Worm (Caenorhabditis elegans): ENCODE measurements around the gene C49H3.3.

C49H3.3 gene

ce11 chrIV:7909455-7910141 lies 14.6 kb upstream of the C49H3.3 start (continued):
- TF ChIP-seq him-1 (tag; optimal IDR thresholded peaks at IDR 0.05): no peak
- TF ChIP-seq ceh-40 (GFP tag; IDR thresholded peaks at IDR 0.05): no peak
- no peak for TF ChIP-seq fkh-3 (tag; optimal IDR thresholded peaks at IDR 0.05)
- TF ChIP-seq Y67H2A.10 (GFP tag; conservative IDR thresholded peaks at IDR 0.05): no peak
- no peak for TF ChIP-seq athp-1 (tag; optimal IDR thresholded peaks at IDR 0.05)
- no peak for TF ChIP-seq K12H6.12 (tag; optimal IDR thresholded peaks at IDR 0.05)
- TF ChIP-seq ztf-26 (tag; optimal IDR thresholded peaks at IDR 0.05): no peak
- no peak for TF ChIP-seq ztf-28 (GFP tag; IDR thresholded peaks at IDR 0.05)
- no peak for TF ChIP-seq madf-3 (GFP tag; IDR thresholded peaks at IDR 0.05)
- no peak for TF ChIP-seq madf-10 (tag; optimal IDR thresholded peaks at IDR 0.05)
- no peak for TF ChIP-seq Y53F4B.3 (GFP tag; IDR thresholded peaks at IDR 0.05)
- no peak for TF ChIP-seq B0261.1 (tag; optimal IDR thresholded peaks at IDR 0.05)
- TF ChIP-seq dpl-1 (GFP tag; optimal IDR thresholded peaks at IDR 0.05): no peak
- no peak for TF ChIP-seq Y53G8AR.9 (GFP tag; conservative IDR thresholded peaks at IDR 0.05)
- no peak for TF ChIP-seq ceh-100 (GFP tag; IDR thresholded peaks at IDR 0.05)
- no peak for TF ChIP-seq F57A8.1 (GFP tag; optimal IDR thresholded peaks at IDR 0.05)
- TF ChIP-seq sea-2 (GFP tag; IDR thresholded peaks at IDR 0.05): no peak
- no peak for TF ChIP-seq unc-130 (GFP tag; optimal IDR thresholded peaks at IDR 0.05)
- TF ChIP-seq tbx-9 (tag; optimal IDR thresholded peaks at IDR 0.05; ENCODE audit: borderline replicate concordance): no peak
- TF ChIP-seq ztf-25 (GFP tag; IDR thresholded peaks at IDR 0.05): no peak
- TF ChIP-seq lir-1 (GFP tag; conservative IDR thresholded peaks at IDR 0.05): 0 out of 2 replicates have a peak, but pooled peaks have one; percentile 5
- no peak for TF ChIP-seq egl-18 (GFP tag; IDR thresholded peaks at IDR 0.05)
- TF ChIP-seq ZK185.1 (tag; optimal IDR thresholded peaks at IDR 0.05; ENCODE audit: poor library complexity, severe bottlenecking): no peak
- TF ChIP-seq lsl-1 (GFP tag; optimal IDR thresholded peaks at IDR 0.05): peak; percentile 82
- no peak for TF ChIP-seq pbrm-1 (GFP tag; IDR thresholded peaks at IDR 0.05)
- TF ChIP-seq zim-3 (tag; optimal IDR thresholded peaks at IDR 0.05): no peak
- no peak for TF ChIP-seq ets-4 (GFP tag; optimal IDR thresholded peaks at IDR 0.05)
- TF ChIP-seq let-607 (tag; optimal IDR thresholded peaks at IDR 0.05): no peak
- TF ChIP-seq repo-1 (tag; optimal IDR thresholded peaks at IDR 0.05): no peak
- no peak for TF ChIP-seq B0035.1 (tag; optimal IDR thresholded peaks at IDR 0.05)
- no peak for TF ChIP-seq snpc-1.3 (tag; optimal IDR thresholded peaks at IDR 0.05; ENCODE audit: insufficient read depth)
- no peak for TF ChIP-seq rcor-1 (GFP tag; IDR thresholded peaks at IDR 0.05)
- no peak for TF ChIP-seq rpc-1 (optimal IDR thresholded peaks at IDR 0.05)
- no peak for TF ChIP-seq rpc-1 (tag; optimal IDR thresholded peaks at IDR 0.05)
- no peak for TF ChIP-seq aptf-3 (GFP tag; IDR thresholded peaks at IDR 0.05)
- TF ChIP-seq attf-3 (GFP tag; conservative IDR thresholded peaks at IDR 0.05): no peak
- TF ChIP-seq snpc-3.4 (tag; optimal IDR thresholded peaks at IDR 0.05): no peak
- no peak for TF ChIP-seq die-1 (tag; optimal IDR thresholded peaks at IDR 0.05)
- TF ChIP-seq nhr-120 (GFP tag; IDR thresholded peaks at IDR 0.05): no peak
- no peak for TF ChIP-seq F37B4.10 (GFP tag; IDR thresholded peaks at IDR 0.05)
- no peak for TF ChIP-seq F49E8.2 (tag; optimal IDR thresholded peaks at IDR 0.05; ENCODE audit: insufficient read depth)
- TF ChIP-seq tlf-1 (GFP tag; optimal IDR thresholded peaks at IDR 0.05): no peak
- TF ChIP-seq akir-1 (GFP tag; optimal IDR thresholded peaks at IDR 0.05): no peak
- TF ChIP-seq T07F8.4 (tag; optimal IDR thresholded peaks at IDR 0.05): no peak
- no peak for TF ChIP-seq Y56A3A.18 (GFP tag; IDR thresholded peaks at IDR 0.05)
- TF ChIP-seq egrh-3 (GFP tag; IDR thresholded peaks at IDR 0.05): 0 out of 2 replicates have a peak, but pooled peaks have one; percentile 13

Data from whole organism, young adult.